Comparison of ENCODE assay signal across 4 fruit fly cellular contexts in genomic region chr3L:8156199-8156598, dm6.
TF ChIP-seq lines count a peak whose summit lies in the region.

No protein-coding gene starts in this region.

- TF ChIP-seq CTCF in whole organism, embryonic (GFP tag; optimal IDR thresholded peaks at IDR 0.05; lab: Kevin White, UChicago): no peak

TF ChIP-seq in whole organism, embryonic, 481 proteins besides CTCF, POLR2A, EP300 and RAD21:
- no peak for TF ChIP-seq Mes4 (GFP tag; optimal IDR thresholded peaks at IDR 0.05; lab: Kevin White, UChicago)
- no peak for TF ChIP-seq bab2 (GFP tag; optimal IDR thresholded peaks at IDR 0.05; lab: Kevin White, UChicago)
- TF ChIP-seq CG11504 (tag; optimal IDR thresholded peaks at IDR 0.05; lab: Kevin White, UChicago): peak; percentile 12
- no peak for TF ChIP-seq sna (GFP tag; IDR thresholded peaks at IDR 0.05; lab: Robert Waterston, UW; ENCODE audit: partially characterized antibody)
- peak; percentile 29 for TF ChIP-seq dmrt99B (tag; optimal IDR thresholded peaks at IDR 0.05; lab: Kevin White, UChicago)
- peak in 1 of 2 experiments; percentile 22 for TF ChIP-seq Hr51 (GFP tag; optimal IDR thresholded peaks at IDR 0.05; lab: Kevin White, UChicago)
- TF ChIP-seq Nf-YC (tag; optimal IDR thresholded peaks at IDR 0.05; lab: Kevin White, UChicago): no peak
- peak; percentile 48; the same call in 1 of the 2 replicates for TF ChIP-seq CG14441 (GFP tag; IDR thresholded peaks at IDR 0.05; lab: Robert Waterston, UW)
- peak; percentile 41; the same call in 1 of the 2 replicates for TF ChIP-seq Drgx (GFP tag; IDR thresholded peaks at IDR 0.05; lab: Robert Waterston, UW)
- peak; percentile 57 for TF ChIP-seq sens (GFP tag; lab: Kevin White, UChicago)

TF ChIP-seq in whole organism, prepupa, 60 proteins besides CTCF, POLR2A, EP300 and RAD21 (continues in another document):
- TF ChIP-seq CG6854 (GFP tag; optimal IDR thresholded peaks at IDR 0.05; lab: Kevin White, UChicago): no peak
- TF ChIP-seq CG11294 (GFP tag; IDR thresholded peaks at IDR 0.05; lab: Robert Waterston, UW): no peak
- no peak for TF ChIP-seq fd59A (GFP tag; optimal IDR thresholded peaks at IDR 0.05; lab: Kevin White, UChicago)
- peak; percentile 42 for TF ChIP-seq CG3919 (GFP tag; optimal IDR thresholded peaks at IDR 0.05; lab: Kevin White, UChicago)
- TF ChIP-seq CG6276 (GFP tag; optimal IDR thresholded peaks at IDR 0.05; lab: Kevin White, UChicago): peak; percentile 36
- peak; percentile 34 for TF ChIP-seq CG3032 (tag; optimal IDR thresholded peaks at IDR 0.05; lab: Kevin White, UChicago)
- TF ChIP-seq salr (GFP tag; optimal IDR thresholded peaks at IDR 0.05; lab: Kevin White, UChicago): no peak
- TF ChIP-seq ss (GFP tag; optimal IDR thresholded peaks at IDR 0.05; lab: Kevin White, UChicago): peak in 1 of 2 experiments; percentile 22
- TF ChIP-seq Eip75B (GFP tag; optimal IDR thresholded peaks at IDR 0.05; lab: Kevin White, UChicago): no peak
- TF ChIP-seq Gug (GFP tag; IDR thresholded peaks at IDR 0.05; lab: Robert Waterston, UW): no peak
- no peak for TF ChIP-seq Sox14 (GFP tag; optimal IDR thresholded peaks at IDR 0.05; lab: Kevin White, UChicago)
- TF ChIP-seq CG16779 (tag; optimal IDR thresholded peaks at IDR 0.05; lab: Kevin White, UChicago): no peak
- peak; percentile 28 for TF ChIP-seq acj6 (GFP tag; optimal IDR thresholded peaks at IDR 0.05; lab: Kevin White, UChicago)
- no peak for TF ChIP-seq fkh (GFP tag; optimal IDR thresholded peaks at IDR 0.05; lab: Kevin White, UChicago)
- no peak for TF ChIP-seq Hr39 (GFP tag; optimal IDR thresholded peaks at IDR 0.05; lab: Kevin White, UChicago)
- TF ChIP-seq esn (GFP tag; optimal IDR thresholded peaks at IDR 0.05; lab: Kevin White, UChicago): peak; percentile 21
- TF ChIP-seq Lpt (GFP tag; optimal IDR thresholded peaks at IDR 0.05; lab: Kevin White, UChicago): no peak
- peak; percentile 44; the same call in 1 of the 3 replicates for TF ChIP-seq eg (GFP tag; IDR thresholded peaks at IDR 0.05; lab: Robert Waterston, UW)
- peak; percentile 15 for TF ChIP-seq Hr4 (GFP tag; optimal IDR thresholded peaks at IDR 0.05; lab: Kevin White, UChicago)
- TF ChIP-seq Blimp-1 (GFP tag; optimal IDR thresholded peaks at IDR 0.05; lab: Kevin White, UChicago): no peak
- no peak for TF ChIP-seq CG9139 (GFP tag; optimal IDR thresholded peaks at IDR 0.05; lab: Kevin White, UChicago)
- TF ChIP-seq CG11902 (GFP tag; optimal IDR thresholded peaks at IDR 0.05; lab: Kevin White, UChicago): no peak
- TF ChIP-seq fd85E (GFP tag; optimal IDR thresholded peaks at IDR 0.05; lab: Kevin White, UChicago): no peak
- TF ChIP-seq CG34406 (GFP tag; optimal IDR thresholded peaks at IDR 0.05; lab: Kevin White, UChicago): peak; percentile 45
- TF ChIP-seq Eip78C (GFP tag; lab: Kevin White, UChicago): peak; percentile 78
- TF ChIP-seq topi (GFP tag; optimal IDR thresholded peaks at IDR 0.05; lab: Kevin White, UChicago): peak; percentile 22
- no peak for TF ChIP-seq CG11762 (GFP tag; optimal IDR thresholded peaks at IDR 0.05; lab: Kevin White, UChicago; ENCODE audit: insufficient read depth)
- no peak for TF ChIP-seq achi (GFP tag; optimal IDR thresholded peaks at IDR 0.05; lab: Kevin White, UChicago)

TF ChIP-seq in whole organism, pupa, 21 proteins besides CTCF, POLR2A, EP300 and RAD21:
- TF ChIP-seq CG17806 (tag; optimal IDR thresholded peaks at IDR 0.05; lab: Kevin White, UChicago): peak; percentile 22
- TF ChIP-seq Pif1B (GFP tag; optimal IDR thresholded peaks at IDR 0.05; lab: Kevin White, UChicago): no peak
- no peak for TF ChIP-seq CG32121 (GFP tag; IDR thresholded peaks at IDR 0.05; lab: Robert Waterston, UW)
- TF ChIP-seq CG8159 (tag; optimal IDR thresholded peaks at IDR 0.05; lab: Kevin White, UChicago): peak; percentile 45
- TF ChIP-seq fd96Ca (GFP tag; IDR thresholded peaks at IDR 0.05; lab: Robert Waterston, UW): 0 out of 3 replicates have a peak, but pooled peaks have one; percentile 43
- TF ChIP-seq CG8301 (tag; optimal IDR thresholded peaks at IDR 0.05; lab: Kevin White, UChicago): peak; percentile 26
- TF ChIP-seq Pif1A (GFP tag; optimal IDR thresholded peaks at IDR 0.05; lab: Kevin White, UChicago): no peak
- TF ChIP-seq EcR (GFP tag; optimal IDR thresholded peaks at IDR 0.05; lab: Kevin White, UChicago): no peak
- TF ChIP-seq CG15710 (tag; optimal IDR thresholded peaks at IDR 0.05; lab: Kevin White, UChicago): peak; percentile 21
- peak; percentile 11 for TF ChIP-seq Snoo (tag; optimal IDR thresholded peaks at IDR 0.05; lab: Kevin White, UChicago)
- TF ChIP-seq D1 (tag; optimal IDR thresholded peaks at IDR 0.05; lab: Kevin White, UChicago): no peak
- peak; percentile 45; the same call in 1 of the 3 replicates for TF ChIP-seq CG4496 (GFP tag; IDR thresholded peaks at IDR 0.05; lab: Robert Waterston, UW)
- TF ChIP-seq CG9948 (tag; optimal IDR thresholded peaks at IDR 0.05; lab: Kevin White, UChicago): no peak
- peak; percentile 18; the same call in 1 of the 2 replicates for TF ChIP-seq Ets98B (GFP tag; IDR thresholded peaks at IDR 0.05; lab: Robert Waterston, UW)

TF ChIP-seq in whole organism, wandering third instar larva, 38 proteins besides CTCF, POLR2A, EP300 and RAD21:
- TF ChIP-seq dsf (GFP tag; optimal IDR thresholded peaks at IDR 0.05; lab: Kevin White, UChicago; ENCODE audit: borderline replicate concordance): no peak
- no peak for TF ChIP-seq dl (GFP tag; optimal IDR thresholded peaks at IDR 0.05; lab: Kevin White, UChicago; ENCODE audit: insufficient read depth in 1 of 2, partially characterized antibody in 2 of 2)
- no peak for TF ChIP-seq Mio (GFP tag; optimal IDR thresholded peaks at IDR 0.05; lab: Kevin White, UChicago)
- TF ChIP-seq Myc (optimal IDR thresholded peaks at IDR 0.05; lab: Kevin White, UChicago): no peak
- TF ChIP-seq Dif (GFP tag; optimal IDR thresholded peaks at IDR 0.05; lab: Kevin White, UChicago; ENCODE audit: partially characterized antibody): no peak
- no peak for TF ChIP-seq Dfd (GFP tag; optimal IDR thresholded peaks at IDR 0.05; lab: Kevin White, UChicago)
- no peak for TF ChIP-seq Hr78 (GFP tag; optimal IDR thresholded peaks at IDR 0.05; lab: Kevin White, UChicago)
- no peak for TF ChIP-seq usp (GFP tag; optimal IDR thresholded peaks at IDR 0.05; lab: Kevin White, UChicago)
- TF ChIP-seq br (GFP tag; optimal IDR thresholded peaks at IDR 0.05; lab: Kevin White, UChicago): peak; percentile 53
- peak; percentile 6 for TF ChIP-seq Hnf4 (GFP tag; optimal IDR thresholded peaks at IDR 0.05; lab: Kevin White, UChicago)
- no peak for TF ChIP-seq N (GFP tag; optimal IDR thresholded peaks at IDR 0.05; lab: Kevin White, UChicago)
- peak; percentile 43 for TF ChIP-seq Sp1 (GFP tag; optimal IDR thresholded peaks at IDR 0.05; lab: Kevin White, UChicago)
- no peak for TF ChIP-seq Rel (GFP tag; optimal IDR thresholded peaks at IDR 0.05; lab: Kevin White, UChicago)
- TF ChIP-seq Rel (tag; optimal IDR thresholded peaks at IDR 0.05; lab: Kevin White, UChicago): no peak
- no peak for TF ChIP-seq Vsx2 (GFP tag; optimal IDR thresholded peaks at IDR 0.05; lab: Kevin White, UChicago; ENCODE audit: partially characterized antibody)
- no peak for TF ChIP-seq lola (GFP tag; optimal IDR thresholded peaks at IDR 0.05; lab: Kevin White, UChicago)
- no peak for TF ChIP-seq psq (GFP tag; optimal IDR thresholded peaks at IDR 0.05; lab: Kevin White, UChicago)
- peak; percentile 22 for TF ChIP-seq fru (GFP tag; optimal IDR thresholded peaks at IDR 0.05; lab: Kevin White, UChicago)
- TF ChIP-seq tai (GFP tag; optimal IDR thresholded peaks at IDR 0.05; lab: Kevin White, UChicago): no peak
- TF ChIP-seq CG9705 (GFP tag; optimal IDR thresholded peaks at IDR 0.05; lab: Kevin White, UChicago): no peak
- no peak for TF ChIP-seq dmrt93B (GFP tag; optimal IDR thresholded peaks at IDR 0.05; lab: Kevin White, UChicago)
- TF ChIP-seq ey (GFP tag; optimal IDR thresholded peaks at IDR 0.05; lab: Kevin White, UChicago): peak; percentile 48
- no peak for TF ChIP-seq jim (GFP tag; optimal IDR thresholded peaks at IDR 0.05; lab: Kevin White, UChicago)
- TF ChIP-seq Abd-B (GFP tag; optimal IDR thresholded peaks at IDR 0.05; lab: Kevin White, UChicago): no peak
- TF ChIP-seq Jra (GFP tag; optimal IDR thresholded peaks at IDR 0.05; lab: Kevin White, UChicago): no peak
- no peak for TF ChIP-seq sage (GFP tag; optimal IDR thresholded peaks at IDR 0.05; lab: Kevin White, UChicago)
- peak; percentile 31 for TF ChIP-seq HLH106 (tag; optimal IDR thresholded peaks at IDR 0.05; lab: Kevin White, UChicago)
- TF ChIP-seq CrebA (GFP tag; optimal IDR thresholded peaks at IDR 0.05; lab: Kevin White, UChicago; ENCODE audit: borderline replicate concordance): no peak
- TF ChIP-seq GATAd (GFP tag; optimal IDR thresholded peaks at IDR 0.05; lab: Kevin White, UChicago): no peak
- peak; percentile 49 for TF ChIP-seq rgr (GFP tag; optimal IDR thresholded peaks at IDR 0.05; lab: Kevin White, UChicago)
- no peak for TF ChIP-seq CG32264 (GFP tag; optimal IDR thresholded peaks at IDR 0.05; lab: Kevin White, UChicago)
- no peak for TF ChIP-seq Hr83 (GFP tag; optimal IDR thresholded peaks at IDR 0.05; lab: Kevin White, UChicago; ENCODE audit: poor library complexity, severe bottlenecking)
- peak; percentile 48 for TF ChIP-seq h (GFP tag; optimal IDR thresholded peaks at IDR 0.05; lab: Kevin White, UChicago)
- TF ChIP-seq foxo (GFP tag; optimal IDR thresholded peaks at IDR 0.05; lab: Kevin White, UChicago): peak in 1 of 2 experiments; percentile 49
- no peak for TF ChIP-seq woc (GFP tag; optimal IDR thresholded peaks at IDR 0.05; lab: Kevin White, UChicago)
- no peak for TF ChIP-seq pan (optimal IDR thresholded peaks at IDR 0.05; lab: Kevin White, UChicago)
- TF ChIP-seq sv (GFP tag; optimal IDR thresholded peaks at IDR 0.05; lab: Kevin White, UChicago): no peak
- peak; percentile 43 for TF ChIP-seq OdsH (GFP tag; optimal IDR thresholded peaks at IDR 0.05; lab: Kevin White, UChicago)
- TF ChIP-seq brk (GFP tag; optimal IDR thresholded peaks at IDR 0.05; lab: Kevin White, UChicago): no peak
